Worm (Caenorhabditis elegans) whole organism, late embryonic: ENCODE measurements around the gene atf-4.

Experiments used
- ets-4 ChIP-seq: sonication (generic microtip); optimal IDR thresholded peaks from 2 replicates; lab custom pipeline; 2016; ENCODE audit warnings: missing genetic modification characterization, missing compliant biosample characterization
- fkh-10 ChIP-seq: fragments of 150-350 bp; optimal IDR thresholded peaks from 2 replicates; lab custom pipeline; 2014; ENCODE audit warnings: missing biosample characterization, missing genetic modification reagents, missing genetic modification characterization
- nhr-11 ChIP-seq: fragments of 150-350 bp; optimal IDR thresholded peaks from 2 replicates; lab custom pipeline; 2014; ENCODE audit warnings: missing biosample characterization, missing genetic modification characterization

DNA sequence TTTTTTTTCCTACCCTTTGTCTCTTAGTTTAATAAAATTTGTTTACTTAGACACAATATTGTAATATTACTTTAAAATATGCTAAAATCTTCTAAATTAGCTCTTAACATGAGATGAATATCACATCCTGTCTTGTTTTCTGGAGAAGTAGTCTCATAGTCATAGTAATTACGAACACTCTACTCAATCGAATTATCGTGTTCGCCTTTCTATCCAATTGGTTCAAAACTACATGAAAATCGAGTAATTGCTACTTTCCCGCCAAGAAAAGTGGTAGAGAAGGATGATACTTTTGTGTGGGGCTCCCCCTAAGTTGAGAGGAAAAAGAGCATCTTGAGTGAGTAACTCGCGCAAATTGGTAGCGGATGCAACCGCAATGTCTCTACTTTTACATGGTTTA lies 32.5 kb downstream of the atf-4 start:
- no peak for TF ChIP-seq fkh-10 (GFP tag; lab: Kevin White, UChicago)
- no peak for TF ChIP-seq ets-4 (tag; lab: Kevin White, UChicago)
- no peak for TF ChIP-seq nhr-11 (tag; lab: Kevin White, UChicago)
